Worm (Caenorhabditis elegans): Measurements from ENCODE around the gene T08D10.5.
A peak's percentile ranks its signal among the peaks of the same experiment; 100 is the strongest.
"Not testable (repeated sequence)": the region's sequence is repeated elsewhere in the genome, so short reads cannot be mapped to it uniquely, and the experiment has no call there.

Gene T08D10.5

ce11 chrX:11952129-11952528 lies 5.2 kb upstream of the T08D10.5 start:
- no peak for TF ChIP-seq atf-7 (tag; optimal IDR thresholded peaks at IDR 0.05)
- TF ChIP-seq ceh-100 (GFP tag; IDR thresholded peaks at IDR 0.05): no peak
- TF ChIP-seq zim-3 (tag; optimal IDR thresholded peaks at IDR 0.05): no peak
- no peak for TF ChIP-seq madf-8 (GFP tag; conservative IDR thresholded peaks at IDR 0.05)
- no peak for TF ChIP-seq die-1 (tag; optimal IDR thresholded peaks at IDR 0.05)
- no peak for TF ChIP-seq xnd-1 (tag; optimal IDR thresholded peaks at IDR 0.05)
- TF ChIP-seq snpc-4 (GFP tag; optimal IDR thresholded peaks at IDR 0.05): no peak
- TF ChIP-seq snpc-4 (tag; optimal IDR thresholded peaks at IDR 0.05): no peak
- no peak for TF ChIP-seq rcor-1 (GFP tag; IDR thresholded peaks at IDR 0.05)
- no peak for TF ChIP-seq F33H1.4 (GFP tag; IDR thresholded peaks at IDR 0.05)
- no peak for TF ChIP-seq ceh-27 (GFP tag; optimal IDR thresholded peaks at IDR 0.05)
- no peak for TF ChIP-seq hmg-1.2 (GFP tag; IDR thresholded peaks at IDR 0.05)
- TF ChIP-seq nhr-27 (tag; optimal IDR thresholded peaks at IDR 0.05): no peak
- TF ChIP-seq lin-26 (GFP tag; IDR thresholded peaks at IDR 0.05): no peak
- no peak for TF ChIP-seq egrh-3 (GFP tag; IDR thresholded peaks at IDR 0.05)
- no peak for TF ChIP-seq nfya-2 (GFP tag; IDR thresholded peaks at IDR 0.05)
- no peak for TF ChIP-seq mel-28 (tag; optimal IDR thresholded peaks at IDR 0.05; ENCODE audit: borderline replicate concordance)
- TF ChIP-seq Y67H2A.10 (GFP tag; conservative IDR thresholded peaks at IDR 0.05): no peak
- TF ChIP-seq F57A8.1 (GFP tag; optimal IDR thresholded peaks at IDR 0.05): no peak

ce11 chrX:11953229-11953628 lies 4.1 kb upstream of the T08D10.5 start, which contains the start of gene T08D10.4:
Gene T08D10.4, minus strand, starts transcription at chrX:11953329.
- TF ChIP-seq F57A8.1 (GFP tag; optimal IDR thresholded peaks at IDR 0.05): no peak
- TF ChIP-seq ceh-58 (GFP tag; IDR thresholded peaks at IDR 0.05): no peak
- TF ChIP-seq bed-1 (GFP tag; IDR thresholded peaks at IDR 0.05): no peak
- TF ChIP-seq ceh-100 (GFP tag; IDR thresholded peaks at IDR 0.05): no peak
- TF ChIP-seq zfh-2 (GFP tag; conservative IDR thresholded peaks at IDR 0.05): no peak
- no peak for TF ChIP-seq tbp1 (GFP tag; optimal IDR thresholded peaks at IDR 0.05)
- no peak for TF ChIP-seq nfya-2 (GFP tag; IDR thresholded peaks at IDR 0.05)
- no peak for TF ChIP-seq nhr-80 (tag; optimal IDR thresholded peaks at IDR 0.05)
- no peak for TF ChIP-seq K11D2.4 (GFP tag; IDR thresholded peaks at IDR 0.05)
- no peak for TF ChIP-seq xnd-1 (tag; optimal IDR thresholded peaks at IDR 0.05)
- no peak for TF ChIP-seq sptf-2 (GFP tag; optimal IDR thresholded peaks at IDR 0.05)
- TF ChIP-seq nhr-90 (tag; optimal IDR thresholded peaks at IDR 0.05): no peak
- no peak for TF ChIP-seq F37B4.10 (GFP tag; IDR thresholded peaks at IDR 0.05)
- no peak for TF ChIP-seq F49E8.2 (tag; optimal IDR thresholded peaks at IDR 0.05; ENCODE audit: insufficient read depth)

ce11 chrX:11955125-11955524 lies 2.2 kb upstream of the T08D10.5 start, which contains the start of gene T08D10.3:
Gene T08D10.3, plus strand, starts transcription at chrX:11955425.
- no peak for TF ChIP-seq hrde-1 (tag; optimal IDR thresholded peaks at IDR 0.05; ENCODE audit: borderline replicate concordance)
- TF ChIP-seq nhr-80 (tag; optimal IDR thresholded peaks at IDR 0.05): peak; percentile 8

- peak; percentile 7 for TF ChIP-seq nhr-80 (tag; optimal IDR thresholded peaks at IDR 0.05)
- TF ChIP-seq Y53F4B.3 (GFP tag; IDR thresholded peaks at IDR 0.05): no peak
Observed at ce11 chrX:11959838-11960237, 2.5 kb downstream of the T08D10.5 start, which contains the start of gene C49F5.8. Gene C49F5.8, plus strand, starts transcription at chrX:11960138.

ce11 chrX:11961103-11961502 lies 3.8 kb downstream of the T08D10.5 start, which contains the start of gene C49F5.13:
Gene C49F5.13, plus strand, starts transcription at chrX:11961403.
- TF ChIP-seq lin-40 (tag; optimal IDR thresholded peaks at IDR 0.05); Y67H2A.10 (GFP tag; conservative IDR thresholded peaks at IDR 0.05); mcd-1 (GFP tag; IDR thresholded peaks at IDR 0.05): not testable (repeated sequence)
